Worm (Caenorhabditis elegans) whole organism, midembryonic: ENCODE results near the gene madd-3.

Experiments
- cog-1 ChIP-seq: sonication (generic microtip); optimal IDR thresholded peaks from 2 replicates; lab custom pipeline; 2016; ENCODE audit warnings: missing genetic modification characterization, missing compliant biosample characterization
- klf-2 ChIP-seq: fragments of 200-800 bp; sonication (Bioruptor generic); conservative IDR thresholded peaks from 2 replicates; pipeline ENCODE4 v1.3.6; 2022; ENCODE audit warnings: missing genetic modification reagents, missing genetic modification characterization, missing compliant biosample characterization
- ref-1 ChIP-seq: fragments of 200-800 bp; sonication (Bioruptor generic); conservative IDR thresholded peaks from 2 replicates; pipeline ENCODE4 v1.3.6; 2022; ENCODE audit warnings: missing genetic modification reagents, missing genetic modification characterization, missing compliant biosample characterization

ce11 chrX:14313627-14314026, 17.2 kb upstream of the madd-3 start, which contains the start of gene prx-1:
- no peak for TF ChIP-seq cog-1 (tag; lab: Kevin White, UChicago)
- no peak for TF ChIP-seq ref-1 (GFP tag; lab: Robert Waterston, UW)
- no peak for TF ChIP-seq klf-2 (GFP tag; lab: Robert Waterston, UW)
